Fruit fly (Drosophila melanogaster): ENCODE measurements around the gene pip.

Gene pip

dm6 chr3L:19264141-19264487 is 73.3 kb downstream of the pip start, which contains the start of gene Max (continued):
- TF ChIP-seq fd96Cb (tag; optimal IDR thresholded peaks at IDR 0.05) (peak; percentile 56), BtbVII (GFP tag; optimal IDR thresholded peaks at IDR 0.05) (peak; percentile 71), CG2678 (tag; optimal IDR thresholded peaks at IDR 0.05) (peak; percentile 80), Side (GFP tag; optimal IDR thresholded peaks at IDR 0.05) (no peak), CG3407 (GFP tag; optimal IDR thresholded peaks at IDR 0.05) (peak; percentile 43), H2.0 (GFP tag; IDR thresholded peaks at IDR 0.05) (peak; percentile 80), CG9932 (GFP tag; IDR thresholded peaks at IDR 0.05) (peak; percentile 81), danr (GFP tag; IDR thresholded peaks at IDR 0.05) (peak; percentile 61; the same call in 1 of the 2 replicates), gem (tag; optimal IDR thresholded peaks at IDR 0.05) (peak; percentile 84), B-H2 (GFP tag; optimal IDR thresholded peaks at IDR 0.05) (peak; percentile 82), CG7987 (GFP tag; optimal IDR thresholded peaks at IDR 0.05) (peak; percentile 26), CG17829 (tag; optimal IDR thresholded peaks at IDR 0.05) (peak; percentile 85), CG12104 (GFP tag; optimal IDR thresholded peaks at IDR 0.05) (peak; percentile 63), bab2 (GFP tag; optimal IDR thresholded peaks at IDR 0.05) (peak; percentile 35), CG31365 (tag; optimal IDR thresholded peaks at IDR 0.05) (peak; percentile 23), nau (GFP tag; optimal IDR thresholded peaks at IDR 0.05) (no peak), CG6765 (GFP tag; optimal IDR thresholded peaks at IDR 0.05) (peak; percentile 3), fd3F (GFP tag; optimal IDR thresholded peaks at IDR 0.05) (peak; percentile 54), ttk (GFP tag; IDR thresholded peaks at IDR 0.05) (0 out of 2 replicates have a peak, but pooled peaks have one; percentile 31), Adf1 (GFP tag; IDR thresholded peaks at IDR 0.05) (peak; percentile 44; the same call in 1 of the 2 replicates), Spps (tag; optimal IDR thresholded peaks at IDR 0.05) (peak; percentile 44), Dp (GFP tag; optimal IDR thresholded peaks at IDR 0.05) (peak; percentile 28), Lpt (GFP tag; optimal IDR thresholded peaks at IDR 0.05) (no peak), CG14667 (GFP tag; IDR thresholded peaks at IDR 0.05) (peak; percentile 58), CG2712 (tag; optimal IDR thresholded peaks at IDR 0.05) (peak; percentile 84), CG9437 (GFP tag; optimal IDR thresholded peaks at IDR 0.05) (peak; percentile 88), Taf1 (GFP tag; IDR thresholded peaks at IDR 0.05) (0 out of 2 replicates have a peak, but pooled peaks have one; percentile 36), CG3838 (GFP tag; optimal IDR thresholded peaks at IDR 0.05) (peak; percentile 7), Antp (GFP tag; optimal IDR thresholded peaks at IDR 0.05) (no peak), Hsf (GFP tag; optimal IDR thresholded peaks at IDR 0.05) (peak; percentile 54), wdn (GFP tag; IDR thresholded peaks at IDR 0.05) (no peak), CG10321 (GFP tag; IDR thresholded peaks at IDR 0.05) (no peak), CG14441 (GFP tag; IDR thresholded peaks at IDR 0.05) (peak; percentile 76), CG4360 (GFP tag; IDR thresholded peaks at IDR 0.05) (no peak), ind (GFP tag; optimal IDR thresholded peaks at IDR 0.05) (peak; percentile 63), knrl (GFP tag; IDR thresholded peaks at IDR 0.05; ENCODE audit: partially characterized antibody) (no peak), CG13287 (GFP tag; IDR thresholded peaks at IDR 0.05; ENCODE audit: partially characterized antibody) (no peak; the same call in 1 of the 2 replicates), CG10654 (GFP tag; optimal IDR thresholded peaks at IDR 0.05) (peak; percentile 73), phol (tag; optimal IDR thresholded peaks at IDR 0.05) (peak; percentile 83), Stat92E (GFP tag; optimal IDR thresholded peaks at IDR 0.05) (no peak), fu2 (GFP tag; optimal IDR thresholded peaks at IDR 0.05) (no peak), CG14014 (GFP tag; IDR thresholded peaks at IDR 0.05) (peak; percentile 70), Poxn (GFP tag; IDR thresholded peaks at IDR 0.05) (no peak), CG1603 (tag; optimal IDR thresholded peaks at IDR 0.05) (peak; percentile 85), caup (GFP tag; optimal IDR thresholded peaks at IDR 0.05; ENCODE audit: severe bottlenecking) (peak; percentile 75), CG11085 (GFP tag; IDR thresholded peaks at IDR 0.05) (no peak), CG7271 (tag; optimal IDR thresholded peaks at IDR 0.05) (peak; percentile 44), CG30431 (GFP tag; optimal IDR thresholded peaks at IDR 0.05) (peak; percentile 42), kah (GFP tag; optimal IDR thresholded peaks at IDR 0.05) (peak; percentile 30), Bgb (GFP tag; IDR thresholded peaks at IDR 0.05; ENCODE audit: partially characterized antibody) (no peak), disco-r (GFP tag; optimal IDR thresholded peaks at IDR 0.05) (no peak)
